Fruit fly (Drosophila melanogaster): Measurements from ENCODE around the gene ras.

dm6 chrX:10783374-10784064, 39.2 kb downstream of the ras start:
- TF ChIP-seq Ssrp (tag; optimal IDR thresholded peaks at IDR 0.05): no peak
- no peak for TF ChIP-seq da (GFP tag; optimal IDR thresholded peaks at IDR 0.05)
- no peak for TF ChIP-seq NFAT (GFP tag; IDR thresholded peaks at IDR 0.05)
- TF ChIP-seq ci (GFP tag; IDR thresholded peaks at IDR 0.05): no peak
- TF ChIP-seq sens (GFP tag): no peak
- TF ChIP-seq Lpt (GFP tag; optimal IDR thresholded peaks at IDR 0.05): no peak
- no peak for TF ChIP-seq odd (GFP tag; optimal IDR thresholded peaks at IDR 0.05)
- TF ChIP-seq CG13123 (GFP tag; optimal IDR thresholded peaks at IDR 0.05): no peak
- TF ChIP-seq fd3F (GFP tag; optimal IDR thresholded peaks at IDR 0.05): no peak
- no peak for TF ChIP-seq CrebB (tag; optimal IDR thresholded peaks at IDR 0.05)
- TF ChIP-seq B-H2 (GFP tag; optimal IDR thresholded peaks at IDR 0.05): no peak

All from whole organism, embryonic.